Fruit fly (Drosophila melanogaster) whole organism, prepupa: ENCODE data around the gene CG43796.
A peak's percentile ranks its signal among the peaks of the same experiment; 100 is the strongest.

Experiments used
- Blimp-1 ChIP-seq: fragments of 200-800 bp; sonication (Bioruptor generic); optimal IDR thresholded peaks from 3 replicates; lab custom pipeline; 2017; ENCODE audit warnings: missing biosample characterization, missing genetic modification characterization, mild to moderate bottlenecking, moderate library complexity, missing genetic modification reagents
- CG10631 ChIP-seq: fragments of 200-800 bp; sonication (Bioruptor generic); optimal IDR thresholded peaks from 2 replicates; lab custom pipeline; 2016; ENCODE audit warnings: missing biosample characterization, missing genetic modification characterization
- CG10669 ChIP-seq: fragments of 200-800 bp; sonication (Bioruptor generic); optimal IDR thresholded peaks from 3 replicates; lab custom pipeline; 2018; ENCODE audit warnings: missing biosample characterization, mild to moderate bottlenecking, missing genetic modification characterization, moderate library complexity
- CG11294 ChIP-seq: fragments of 200-800 bp; sonication (Bioruptor generic); IDR thresholded peaks from 2 replicates; pipeline ENCODE4 v1.3.6; 2022; ENCODE audit warnings: missing biosample characterization, missing genetic modification characterization
- CG11762 ChIP-seq: fragments of 200-800 bp; sonication (Bioruptor generic); optimal IDR thresholded peaks from 3 replicates; lab custom pipeline; 2016; ENCODE audit warnings: missing biosample characterization, missing genetic modification characterization; ENCODE audit not compliant: insufficient read depth
- CG11902 ChIP-seq: fragments of 200-800 bp; sonication (Bioruptor generic); optimal IDR thresholded peaks from 3 replicates; lab custom pipeline; 2016; ENCODE audit warnings: missing biosample characterization, missing genetic modification characterization
- CG1621 ChIP-seq: fragments of 200-800 bp; sonication (Bioruptor generic); optimal IDR thresholded peaks from 3 replicates; lab custom pipeline; 2018; ENCODE audit warnings: missing biosample characterization, mild to moderate bottlenecking, missing genetic modification characterization
- CG3032 ChIP-seq: fragments of 200-800 bp; optimal IDR thresholded peaks from 2 replicates; lab custom pipeline; 2019; ENCODE audit warnings: missing biosample characterization, mild to moderate bottlenecking, missing genetic modification characterization, moderate library complexity
- CG32006 ChIP-seq: fragments of 200-800 bp; sonication (Bioruptor generic); optimal IDR thresholded peaks from 3 replicates; lab custom pipeline; 2017; ENCODE audit warnings: missing biosample characterization, mild to moderate bottlenecking, missing genetic modification characterization
- CG3919 ChIP-seq: fragments of 200-800 bp; sonication (Bioruptor generic); optimal IDR thresholded peaks from 3 replicates; lab custom pipeline; 2016; ENCODE audit warnings: missing biosample characterization, missing genetic modification characterization
- CG4318 ChIP-seq: fragments of 200-800 bp; sonication (Bioruptor generic); optimal IDR thresholded peaks from 3 replicates; lab custom pipeline; 2017; ENCODE audit warnings: missing biosample characterization, mild to moderate bottlenecking, missing genetic modification characterization
- CG6163 ChIP-seq: fragments of 200-800 bp; sonication (Bioruptor generic); IDR thresholded peaks from 3 replicates; pipeline ENCODE4 v1.3.6; 2022; ENCODE audit warnings: missing biosample characterization, missing genetic modification characterization
- CG6276 ChIP-seq: fragments of 200-800 bp; sonication (Bioruptor generic); optimal IDR thresholded peaks from 2 replicates; lab custom pipeline; 2017; ENCODE audit warnings: missing biosample characterization, mild to moderate bottlenecking, missing genetic modification characterization
- CG6792 ChIP-seq: fragments of 200-800 bp; sonication (Bioruptor generic); optimal IDR thresholded peaks from 3 replicates; lab custom pipeline; 2016; ENCODE audit warnings: missing biosample characterization, missing genetic modification characterization
- CG6808 ChIP-seq: fragments of 200-800 bp; sonication (Bioruptor generic); optimal IDR thresholded peaks from 3 replicates; lab custom pipeline; 2017; ENCODE audit warnings: missing biosample characterization, missing genetic modification characterization, mild to moderate bottlenecking, moderate library complexity, missing genetic modification reagents
- CG6854 ChIP-seq: fragments of 200-800 bp; sonication (Bioruptor generic); optimal IDR thresholded peaks from 2 replicates; lab custom pipeline; 2017; ENCODE audit warnings: missing biosample characterization, mild to moderate bottlenecking, missing genetic modification characterization
- CG7368 ChIP-seq: fragments of 200-800 bp; sonication (Bioruptor generic); optimal IDR thresholded peaks from 3 replicates; lab custom pipeline; 2016; ENCODE audit warnings: missing biosample characterization, missing genetic modification characterization
- CG8119 ChIP-seq: fragments of 200-800 bp; sonication (Bioruptor generic); IDR thresholded peaks from 3 replicates; pipeline ENCODE4 v1.3.6; 2022; ENCODE audit warnings: missing biosample characterization, missing genetic modification characterization
- CG8319 ChIP-seq: fragments of 200-800 bp; sonication (Bioruptor generic); optimal IDR thresholded peaks from 3 replicates; lab custom pipeline; 2016; ENCODE audit warnings: missing biosample characterization, missing genetic modification characterization
- CG8632 ChIP-seq: fragments of 200-800 bp; sonication (Bioruptor generic); optimal IDR thresholded peaks from 3 replicates; lab custom pipeline; 2016; ENCODE audit warnings: missing biosample characterization, missing genetic modification characterization
- Eip75B ChIP-seq: fragments of 200-800 bp; sonication (Bioruptor generic); optimal IDR thresholded peaks from 3 replicates; lab custom pipeline; 2016; ENCODE audit warnings: missing biosample characterization, missing genetic modification characterization
- Eip93F ChIP-seq: fragments of 200-800 bp; sonication (Bioruptor generic); optimal IDR thresholded peaks from 2 replicates; lab custom pipeline; 2016; ENCODE audit warnings: missing biosample characterization, mild to moderate bottlenecking, missing genetic modification characterization
- Ets21C ChIP-seq: fragments of 200-800 bp; sonication (Bioruptor generic); optimal IDR thresholded peaks from 3 replicates; lab custom pipeline; 2016; ENCODE audit warnings: missing biosample characterization, missing genetic modification characterization
- Ets96B ChIP-seq: fragments of 200-800 bp; optimal IDR thresholded peaks from 2 replicates; lab custom pipeline; 2019; ENCODE audit warnings: missing biosample characterization, mild to moderate bottlenecking, missing genetic modification characterization, moderate library complexity
- Gug ChIP-seq: fragments of 200-800 bp; sonication (Bioruptor generic); IDR thresholded peaks from 2 replicates; pipeline ENCODE4 v1.3.6; 2022; ENCODE audit warnings: missing biosample characterization, missing genetic modification characterization
- Hr38 ChIP-seq: sonication (Bioruptor generic); optimal IDR thresholded peaks from 2 replicates; lab custom pipeline; 2016; ENCODE audit warnings: missing biosample characterization, missing genetic modification characterization
- Hr39 ChIP-seq: fragments of 200-800 bp; sonication (Bioruptor generic); optimal IDR thresholded peaks from 2 replicates; lab custom pipeline; 2016; ENCODE audit warnings: missing biosample characterization, missing genetic modification characterization
- Hr4 ChIP-seq: fragments of 200-800 bp; sonication (Bioruptor generic); optimal IDR thresholded peaks from 3 replicates; lab custom pipeline; 2016; ENCODE audit warnings: missing biosample characterization, missing genetic modification characterization
- Lpt ChIP-seq: fragments of 200-800 bp; sonication (Bioruptor generic); optimal IDR thresholded peaks from 3 replicates; lab custom pipeline; 2016; ENCODE audit warnings: missing biosample characterization, missing genetic modification characterization
- Met ChIP-seq: fragments of 200-800 bp; sonication (Bioruptor generic); optimal IDR thresholded peaks from 3 replicates; lab custom pipeline; 2016; ENCODE audit warnings: missing biosample characterization, missing genetic modification characterization
- OdsH ChIP-seq: fragments of 200-800 bp; sonication (Bioruptor generic); optimal IDR thresholded peaks from 3 replicates; lab custom pipeline; 2016; ENCODE audit warnings: missing biosample characterization, missing genetic modification characterization
- Smox ChIP-seq: fragments of 200-800 bp; sonication (Bioruptor generic); optimal IDR thresholded peaks from 3 replicates; lab custom pipeline; 2016; ENCODE audit warnings: missing biosample characterization, missing genetic modification characterization
- Sox102F ChIP-seq: fragments of 200-800 bp; sonication (Bioruptor generic); optimal IDR thresholded peaks from 2 replicates; lab custom pipeline; 2016; ENCODE audit warnings: missing biosample characterization, mild to moderate bottlenecking, missing genetic modification characterization
- Sox14 ChIP-seq: fragments of 200-800 bp; sonication (Bioruptor generic); optimal IDR thresholded peaks from 3 replicates; lab custom pipeline; 2016; ENCODE audit warnings: missing biosample characterization, missing genetic modification characterization
- achi ChIP-seq: fragments of 200-800 bp; sonication (Bioruptor generic); optimal IDR thresholded peaks from 3 replicates; lab custom pipeline; 2016; ENCODE audit warnings: missing biosample characterization, missing genetic modification characterization
- esn ChIP-seq: fragments of 200-800 bp; sonication (Bioruptor generic); optimal IDR thresholded peaks from 2 replicates; lab custom pipeline; 2016; ENCODE audit warnings: missing biosample characterization, mild to moderate bottlenecking, missing genetic modification characterization, moderate library complexity
- fd59A ChIP-seq: fragments of 200-800 bp; sonication (Bioruptor generic); optimal IDR thresholded peaks from 2 replicates; lab custom pipeline; 2017; ENCODE audit warnings: missing biosample characterization, mild to moderate bottlenecking, missing genetic modification characterization, missing genetic modification reagents
- fd85E ChIP-seq: fragments of 200-800 bp; sonication (Bioruptor generic); optimal IDR thresholded peaks from 3 replicates; lab custom pipeline; 2016; ENCODE audit warnings: missing biosample characterization, missing genetic modification characterization
- fkh ChIP-seq: fragments of 200-800 bp; sonication (Bioruptor generic); optimal IDR thresholded peaks from 3 replicates; lab custom pipeline; 2017; ENCODE audit warnings: missing biosample characterization, mild to moderate bottlenecking, missing genetic modification characterization, moderate library complexity
- net ChIP-seq: fragments of 200-800 bp; sonication (Bioruptor generic); optimal IDR thresholded peaks from 3 replicates; lab custom pipeline; 2016; ENCODE audit warnings: missing biosample characterization, missing genetic modification characterization
- pdm3 ChIP-seq: fragments of 200-800 bp; sonication (Bioruptor generic); optimal IDR thresholded peaks from 3 replicates; lab custom pipeline; 2016; ENCODE audit warnings: missing biosample characterization, missing genetic modification characterization
- salr ChIP-seq, 2 experiments: fragments of 200-800 bp; sonication (Bioruptor generic); optimal IDR thresholded peaks; 3 replicates each; lab custom pipeline; 2016 to 2018; ENCODE audit warnings: missing biosample characterization in 2 of 2, missing genetic modification characterization in 2 of 2, mild to moderate bottlenecking in 1 of 2
- spab ChIP-seq: fragments of 200-800 bp; sonication (Bioruptor generic); optimal IDR thresholded peaks from 2 replicates; lab custom pipeline; 2017; ENCODE audit warnings: missing biosample characterization, mild to moderate bottlenecking, missing genetic modification characterization, missing genetic modification reagents
- svp ChIP-seq: fragments of 200-800 bp; sonication (Bioruptor generic); peaks from one replicate; lab custom pipeline; 2016; ENCODE audit warnings: missing biosample characterization, missing genetic modification characterization
- vri ChIP-seq: fragments of 200-800 bp; sonication (Bioruptor generic); optimal IDR thresholded peaks from 3 replicates; lab custom pipeline; 2016; ENCODE audit warnings: missing biosample characterization, mild to moderate bottlenecking, missing genetic modification characterization

The CG43796 gene

DNA sequence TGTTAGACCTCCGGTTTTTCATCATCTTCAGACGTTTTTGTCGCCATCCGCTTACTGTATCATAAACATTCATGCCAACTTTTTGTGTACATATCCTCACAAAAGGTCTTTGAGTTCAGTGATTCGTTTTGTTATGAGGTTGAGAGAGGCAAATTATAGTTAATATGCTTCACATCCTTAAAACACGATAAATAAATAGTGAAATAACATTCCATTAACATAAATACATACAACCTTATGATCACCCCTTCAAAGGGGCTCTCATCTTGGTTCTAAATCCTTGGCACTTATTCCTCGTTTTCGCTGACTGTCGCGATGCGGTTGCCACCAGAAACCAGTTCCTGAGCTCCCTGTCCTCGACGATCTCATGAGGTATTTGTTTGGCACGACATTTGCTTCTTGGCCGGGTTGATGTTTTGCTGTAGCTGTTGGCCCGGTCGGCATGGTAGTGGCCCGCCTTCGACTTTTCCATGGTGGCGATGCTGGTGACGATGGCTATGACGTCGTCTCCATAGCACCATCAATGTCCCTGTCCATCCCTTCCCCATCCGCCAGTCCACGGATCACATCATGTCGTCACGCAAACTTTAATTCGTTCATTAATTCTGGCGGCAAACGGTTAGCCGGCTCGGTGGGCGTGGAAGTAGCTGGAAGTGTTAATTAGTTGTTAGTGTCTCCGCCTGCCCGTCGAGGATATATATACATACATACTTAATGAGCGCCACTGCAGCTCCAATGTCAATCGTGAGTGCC lies 13.1 kb upstream of the CG43796 start (continued):
- TF ChIP-seq salr (GFP tag; optimal IDR thresholded peaks at IDR 0.05; lab: Kevin White, UChicago): no peak
- peak; percentile 5 for TF ChIP-seq CG8632
- TF ChIP-seq CG6792 (GFP tag; lab: Kevin White, UChicago): peak; percentile 28
- TF ChIP-seq CG1621 (tag; lab: Kevin White, UChicago): no peak
- no peak for TF ChIP-seq CG6808
- no peak for TF ChIP-seq CG7368 (GFP tag; lab: Kevin White, UChicago)
- no peak for TF ChIP-seq fkh
- TF ChIP-seq spab (GFP tag; lab: Kevin White, UChicago): no peak
- peak; percentile 7 for TF ChIP-seq Sox14 (GFP tag; lab: Kevin White, UChicago)
- no peak for TF ChIP-seq CG6163 (GFP tag; lab: Robert Waterston, UW)
- TF ChIP-seq CG10631 (GFP tag; lab: Kevin White, UChicago): peak; percentile 21
- no peak for TF ChIP-seq Gug (GFP tag; lab: Robert Waterston, UW)
- TF ChIP-seq CG8319 (GFP tag; lab: Kevin White, UChicago): no peak
- peak; percentile 48 for TF ChIP-seq Met (GFP tag; lab: Kevin White, UChicago)
- peak; percentile 44 for TF ChIP-seq Hr39 (GFP tag; lab: Kevin White, UChicago)
- no peak for TF ChIP-seq Eip93F (GFP tag; lab: Kevin White, UChicago)
- peak; percentile 32 for TF ChIP-seq achi (GFP tag; lab: Kevin White, UChicago)
- TF ChIP-seq Ets96B: no peak
- TF ChIP-seq CG6276 (GFP tag; lab: Kevin White, UChicago): no peak
- TF ChIP-seq CG4318 (GFP tag; lab: Kevin White, UChicago): no peak
- TF ChIP-seq OdsH (GFP tag; lab: Kevin White, UChicago): peak; percentile 32
- TF ChIP-seq CG10669 (GFP tag; lab: Kevin White, UChicago): no peak
- no peak for TF ChIP-seq fd59A (GFP tag; lab: Kevin White, UChicago)
- peak; percentile 29 for TF ChIP-seq Smox (GFP tag; lab: Kevin White, UChicago)
- no peak for TF ChIP-seq Hr38
- TF ChIP-seq CG8119 (GFP tag; lab: Robert Waterston, UW): no peak
- TF ChIP-seq vri (GFP tag; lab: Kevin White, UChicago): peak; percentile 14
- no peak for TF ChIP-seq Lpt (GFP tag; lab: Kevin White, UChicago)

DNA sequence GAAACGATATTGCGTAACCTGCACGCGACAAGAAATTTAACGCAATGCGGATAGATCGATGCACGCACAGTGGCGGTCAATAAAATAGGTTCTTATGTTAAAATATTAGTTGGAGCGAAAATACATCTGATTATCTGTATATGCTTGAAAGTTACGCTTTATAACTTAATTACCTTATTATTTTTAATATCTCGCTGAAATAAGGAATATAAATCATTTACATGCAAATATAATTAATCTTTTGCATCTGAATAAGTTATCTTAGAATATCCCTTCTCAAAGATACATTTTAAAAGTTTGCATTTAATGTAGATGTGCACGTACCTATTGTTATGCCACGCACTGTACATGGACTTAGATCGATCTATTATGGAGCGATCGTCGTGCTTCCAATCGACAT lies 10.5 kb upstream of the CG43796 start:
- TF ChIP-seq Ets96B (peak; percentile 76), CG11762 (GFP tag; lab: Kevin White, UChicago) (peak; percentile 36), CG3919 (GFP tag; lab: Kevin White, UChicago) (peak; percentile 66), spab (GFP tag; lab: Kevin White, UChicago) (peak; percentile 51), Blimp-1 (GFP tag; lab: Kevin White, UChicago) (no peak), CG10669 (GFP tag; lab: Kevin White, UChicago) (peak; percentile 61), CG4318 (GFP tag; lab: Kevin White, UChicago) (peak; percentile 26), Sox14 (GFP tag; lab: Kevin White, UChicago) (peak; percentile 53), CG11902 (GFP tag; lab: Kevin White, UChicago) (peak; percentile 1), esn (peak; percentile 48), CG8319 (GFP tag; lab: Kevin White, UChicago) (no peak), Gug (GFP tag; lab: Robert Waterston, UW) (peak; percentile 26; the same call in 1 of the 2 replicates), CG6163 (GFP tag; lab: Robert Waterston, UW) (peak; percentile 59; the same call in 2 of the 3 replicates), pdm3 (GFP tag; lab: Kevin White, UChicago) (peak; percentile 59), fd85E (no peak), Hr38 (no peak), Met (GFP tag; lab: Kevin White, UChicago) (peak; percentile 49), CG11294 (GFP tag; lab: Robert Waterston, UW) (no peak), CG3032 (tag; lab: Kevin White, UChicago) (peak; percentile 79), CG8119 (GFP tag; lab: Robert Waterston, UW) (peak; percentile 85), salr (GFP tag; optimal IDR thresholded peaks at IDR 0.05; lab: Kevin White, UChicago) (peak in 1 of 2 experiments; percentile 72), Sox102F (GFP tag; lab: Kevin White, UChicago) (no peak), Eip75B (peak; percentile 55), achi (GFP tag; lab: Kevin White, UChicago) (peak; percentile 72), CG32006 (GFP tag; lab: Kevin White, UChicago) (peak; percentile 81), Hr4 (peak; percentile 66), CG6854 (GFP tag; lab: Kevin White, UChicago) (no peak), Ets21C (no peak), vri (GFP tag; lab: Kevin White, UChicago) (peak; percentile 24), net (GFP tag; lab: Kevin White, UChicago) (peak; percentile 64), CG10631 (GFP tag; lab: Kevin White, UChicago) (peak; percentile 70), Smox (GFP tag; lab: Kevin White, UChicago) (peak; percentile 33), svp (GFP tag; lab: Kevin White, UChicago) (peak; percentile 72), CG6808 (peak; percentile 74), Hr39 (GFP tag; lab: Kevin White, UChicago) (peak; percentile 38)
